Fruit fly (Drosophila melanogaster) whole organism, embryonic: ENCODE data around the gene Polr3I.

Source experiments
- B-H2 ChIP-seq: fragments of 200-800 bp; sonication (Bioruptor generic); optimal IDR thresholded peaks from 2 replicates; lab custom pipeline; 2018; ENCODE audit warnings: missing biosample characterization, mild to moderate bottlenecking, missing genetic modification characterization
- CG1024 ChIP-seq: fragments of 200-800 bp; sonication (Bioruptor generic); IDR thresholded peaks from 2 replicates; pipeline ENCODE4 v1.3.6; 2022; ENCODE audit warnings: missing biosample characterization, missing genetic modification characterization
- CG10654 ChIP-seq: fragments of 200-800 bp; sonication (Bioruptor generic); optimal IDR thresholded peaks from 2 replicates; lab custom pipeline; 2016; ENCODE audit warnings: missing biosample characterization, missing genetic modification characterization
- CG12942 ChIP-seq: fragments of 200-800 bp; sonication (Bioruptor generic); optimal IDR thresholded peaks from 3 replicates; lab custom pipeline; 2016; ENCODE audit warnings: missing biosample characterization, missing genetic modification characterization
- CG13287 ChIP-seq: fragments of 200-800 bp; sonication (Bioruptor generic); IDR thresholded peaks from 2 replicates; pipeline ENCODE4 v1.3.6; 2022; ENCODE audit warnings: missing biosample characterization, missing genetic modification characterization; ENCODE audit not compliant: partially characterized antibody
- CG14441 ChIP-seq: fragments of 200-800 bp; sonication (Bioruptor generic); IDR thresholded peaks from 2 replicates; pipeline ENCODE4 v1.3.6; 2022; ENCODE audit warnings: missing biosample characterization, missing genetic modification characterization
- CG1647 ChIP-seq: fragments of 200-800 bp; sonication (Bioruptor generic); optimal IDR thresholded peaks from 3 replicates; lab custom pipeline; 2016; ENCODE audit warnings: missing biosample characterization, missing genetic modification characterization
- CG17359 ChIP-seq: fragments of 200-800 bp; sonication (Bioruptor generic); optimal IDR thresholded peaks from 3 replicates; lab custom pipeline; 2018; ENCODE audit warnings: missing biosample characterization, mild to moderate bottlenecking, missing genetic modification characterization, moderate library complexity
- CG17612 ChIP-seq: fragments of 200-800 bp; sonication (Bioruptor generic); IDR thresholded peaks from 2 replicates; pipeline ENCODE4 v1.3.6; 2022; ENCODE audit warnings: missing biosample characterization, missing genetic modification characterization
- CG17802 ChIP-seq: fragments of 200-800 bp; sonication (Bioruptor generic); optimal IDR thresholded peaks from 2 replicates; lab custom pipeline; 2018; ENCODE audit warnings: missing biosample characterization, mild to moderate bottlenecking, missing genetic modification characterization, moderate library complexity
- CG30020 ChIP-seq: fragments of 200-800 bp; optimal IDR thresholded peaks from 2 replicates; lab custom pipeline; 2019; ENCODE audit warnings: missing biosample characterization, mild to moderate bottlenecking, missing genetic modification characterization, moderate library complexity
- CG3163 ChIP-seq: fragments of 200-800 bp; sonication (Bioruptor generic); optimal IDR thresholded peaks from 3 replicates; lab custom pipeline; 2016; ENCODE audit warnings: missing biosample characterization, missing genetic modification characterization
- CG3407 ChIP-seq: fragments of 200-800 bp; sonication (Bioruptor generic); optimal IDR thresholded peaks from 2 replicates; lab custom pipeline; 2018; ENCODE audit warnings: missing biosample characterization, mild to moderate bottlenecking, missing genetic modification characterization
- CG4424 ChIP-seq: fragments of 200-800 bp; sonication (Bioruptor generic); optimal IDR thresholded peaks from 3 replicates; lab custom pipeline; 2016; ENCODE audit warnings: missing biosample characterization, missing genetic modification characterization
- CG8089 ChIP-seq: fragments of 200-800 bp; sonication (Bioruptor generic); optimal IDR thresholded peaks from 3 replicates; lab custom pipeline; 2016; ENCODE audit warnings: missing biosample characterization, missing genetic modification characterization
- CG9215 ChIP-seq: fragments of 200-800 bp; sonication (Bioruptor generic); IDR thresholded peaks from 2 replicates; pipeline ENCODE4 v1.3.6; 2022; ENCODE audit warnings: missing biosample characterization, missing genetic modification characterization
- D19A ChIP-seq: fragments of 200-800 bp; optimal IDR thresholded peaks from 3 replicates; lab custom pipeline; 2019; ENCODE audit warnings: missing biosample characterization, mild to moderate bottlenecking, missing genetic modification characterization, moderate library complexity
- Dad ChIP-seq: fragments of 200-800 bp; sonication (Bioruptor generic); optimal IDR thresholded peaks from 3 replicates; lab custom pipeline; 2016; ENCODE audit warnings: missing biosample characterization, missing genetic modification characterization
- Dll ChIP-seq: fragments of 200-800 bp; sonication (Bioruptor generic); IDR thresholded peaks from 4 replicates; pipeline ENCODE4 v1.3.6; 2022; ENCODE audit warnings: missing biosample characterization, missing genetic modification characterization; ENCODE audit not compliant: partially characterized antibody
- Hr39 ChIP-seq: fragments of >200 bp; optimal IDR thresholded peaks from 2 replicates; lab custom pipeline; 2017
- MTF-1 ChIP-seq: fragments of 200-800 bp; sonication (Bioruptor generic); optimal IDR thresholded peaks from 2 replicates; lab custom pipeline; 2018; ENCODE audit warnings: missing biosample characterization, mild to moderate bottlenecking, missing genetic modification characterization, borderline replicate concordance
- Mad ChIP-seq: fragments of 200-800 bp; sonication (Bioruptor generic); optimal IDR thresholded peaks from 2 replicates; lab custom pipeline; 2016; ENCODE audit warnings: missing biosample characterization, missing genetic modification characterization
- Optix ChIP-seq: fragments of 200-800 bp; sonication (Bioruptor generic); IDR thresholded peaks from 3 replicates; pipeline ENCODE4 v1.3.6; 2022; ENCODE audit warnings: missing biosample characterization, missing genetic modification characterization
- Pdp1 ChIP-seq, 2 experiments: fragments of 200-800 bp; sonication (Bioruptor generic); optimal IDR thresholded peaks; 3 replicates each; lab custom pipeline; 2016; ENCODE audit warnings: missing biosample characterization in 2 of 2, missing genetic modification characterization in 2 of 2, mild to moderate bottlenecking in 1 of 2, moderate library complexity in 1 of 2
- ac ChIP-seq: fragments of 200-800 bp; sonication (Bioruptor generic); optimal IDR thresholded peaks from 3 replicates; lab custom pipeline; 2017; ENCODE audit warnings: missing biosample characterization, mild to moderate bottlenecking, missing genetic modification characterization
- cad ChIP-seq: fragments of >200 bp; optimal IDR thresholded peaks from 2 replicates; lab custom pipeline; 2017; ENCODE audit warnings: missing biosample characterization, missing genetic modification characterization
- chinmo ChIP-seq: fragments of 200-800 bp; sonication (Bioruptor generic); IDR thresholded peaks from 4 replicates; pipeline ENCODE4 v1.3.6; 2022; ENCODE audit warnings: missing biosample characterization, missing genetic modification characterization; ENCODE audit not compliant: partially characterized antibody
- chn ChIP-seq: fragments of 200-800 bp; sonication (Bioruptor generic); optimal IDR thresholded peaks from 2 replicates; lab custom pipeline; 2016; ENCODE audit warnings: missing biosample characterization, missing genetic modification characterization
- cwo ChIP-seq: fragments of 200-800 bp; sonication (Bioruptor generic); optimal IDR thresholded peaks from 3 replicates; lab custom pipeline; 2017; ENCODE audit warnings: missing biosample characterization, missing genetic modification characterization, mild to moderate bottlenecking, moderate library complexity, missing genetic modification reagents
- dm ChIP-seq: fragments of 200-800 bp; sonication (Bioruptor generic); optimal IDR thresholded peaks from 3 replicates; lab custom pipeline; 2016; ENCODE audit warnings: missing biosample characterization, missing genetic modification characterization
- esg ChIP-seq: fragments of 200-800 bp; sonication (Bioruptor generic); conservative IDR thresholded peaks from 2 replicates; pipeline ENCODE4 v1.3.6; 2022; ENCODE audit warnings: missing biosample characterization, missing genetic modification characterization
- ewg ChIP-seq: fragments of 200-800 bp; sonication (Bioruptor generic); optimal IDR thresholded peaks from 3 replicates; lab custom pipeline; 2017; ENCODE audit warnings: mild to moderate bottlenecking, missing biosample characterization, missing genetic modification reagents, missing genetic modification characterization
- gcm2 ChIP-seq: fragments of 200-800 bp; sonication (Bioruptor generic); optimal IDR thresholded peaks from 2 replicates; lab custom pipeline; 2016; ENCODE audit warnings: missing biosample characterization, missing genetic modification characterization
- grau ChIP-seq: fragments of 200-800 bp; optimal IDR thresholded peaks from 3 replicates; lab custom pipeline; 2019; ENCODE audit warnings: missing biosample characterization, mild to moderate bottlenecking, missing genetic modification characterization, moderate library complexity
- jumu ChIP-seq: fragments of 200-800 bp; sonication (Bioruptor generic); optimal IDR thresholded peaks from 3 replicates; lab custom pipeline; 2016; ENCODE audit warnings: missing biosample characterization, missing genetic modification characterization
- lab ChIP-seq: fragments of 200-800 bp; sonication (Bioruptor generic); optimal IDR thresholded peaks from 3 replicates; lab custom pipeline; 2017; ENCODE audit warnings: missing biosample characterization, missing genetic modification characterization, mild to moderate bottlenecking, moderate library complexity, missing genetic modification reagents
- lilli ChIP-seq: fragments of 200-800 bp; sonication (Bioruptor generic); optimal IDR thresholded peaks from 3 replicates; lab custom pipeline; 2016; ENCODE audit warnings: missing biosample characterization, missing genetic modification characterization
- nmo ChIP-seq: fragments of 200-800 bp; sonication (Bioruptor generic); optimal IDR thresholded peaks from 2 replicates; lab custom pipeline; 2018; ENCODE audit warnings: missing biosample characterization, mild to moderate bottlenecking, missing genetic modification characterization, moderate library complexity
- pum ChIP-seq: fragments of 200-800 bp; sonication (Bioruptor generic); optimal IDR thresholded peaks from 2 replicates; lab custom pipeline; 2016; ENCODE audit warnings: missing biosample characterization, missing genetic modification characterization
- ranshi ChIP-seq: fragments of 200-800 bp; sonication (Bioruptor generic); IDR thresholded peaks from 2 replicates; pipeline ENCODE4 v1.3.6; 2022; ENCODE audit warnings: missing biosample characterization, missing genetic modification characterization
- ro ChIP-seq: fragments of 200-800 bp; sonication (Bioruptor generic); IDR thresholded peaks from 2 replicates; pipeline ENCODE4 v1.3.6; 2022; ENCODE audit warnings: missing biosample characterization, missing genetic modification characterization
- schlank ChIP-seq: fragments of 200-800 bp; sonication (Bioruptor generic); optimal IDR thresholded peaks from 2 replicates; lab custom pipeline; 2018; ENCODE audit warnings: missing biosample characterization, mild to moderate bottlenecking, missing genetic modification characterization
- sd ChIP-seq: fragments of 200-800 bp; sonication (Bioruptor generic); optimal IDR thresholded peaks from 3 replicates; lab custom pipeline; 2018; ENCODE audit warnings: missing biosample characterization, mild to moderate bottlenecking, missing genetic modification characterization, moderate library complexity
- slp2 ChIP-seq: fragments of 200-800 bp; sonication (Bioruptor generic); optimal IDR thresholded peaks from 2 replicates; lab custom pipeline; 2016; ENCODE audit warnings: missing biosample characterization, missing genetic modification characterization
- ssp ChIP-seq: fragments of 200-800 bp; sonication (Bioruptor generic); IDR thresholded peaks from 2 replicates; pipeline ENCODE4 v1.3.6; 2022; ENCODE audit warnings: missing biosample characterization, missing genetic modification characterization
- stwl ChIP-seq: fragments of 200-800 bp; sonication (Bioruptor generic); optimal IDR thresholded peaks from 3 replicates; lab custom pipeline; 2018; ENCODE audit warnings: missing biosample characterization, mild to moderate bottlenecking, missing genetic modification characterization, moderate library complexity
- ttk ChIP-seq: fragments of 200-800 bp; sonication (Bioruptor generic); IDR thresholded peaks from 2 replicates; pipeline ENCODE4 v2.1.2; 2022; ENCODE audit warnings: missing biosample characterization, missing genetic modification characterization
- tx ChIP-seq: fragments of 200-800 bp; sonication (Bioruptor generic); optimal IDR thresholded peaks from 2 replicates; lab custom pipeline; 2016; ENCODE audit warnings: missing biosample characterization, missing genetic modification characterization
- usp ChIP-seq: fragments of >200 bp; optimal IDR thresholded peaks from 2 replicates; lab custom pipeline; 2017; ENCODE audit warnings: missing biosample characterization, missing genetic modification characterization
- wek ChIP-seq: fragments of 200-800 bp; sonication (Bioruptor generic); optimal IDR thresholded peaks from 3 replicates; lab custom pipeline; 2018; ENCODE audit warnings: missing biosample characterization, mild to moderate bottlenecking, missing genetic modification characterization, moderate library complexity

Polr3I gene

dm6 chrX:16930465-16931286 lies 46.3 kb downstream of the Polr3I start (continued):
- peak; percentile 57 for TF ChIP-seq lilli (GFP tag; lab: Kevin White, UChicago)
- peak; percentile 42; the same call in 1 of the 4 replicates for TF ChIP-seq chinmo
- no peak for TF ChIP-seq CG30020 (tag; lab: Kevin White, UChicago)
- no peak for TF ChIP-seq usp
- peak; percentile 99 for TF ChIP-seq cwo (GFP tag; lab: Kevin White, UChicago)
- peak; percentile 72 for TF ChIP-seq nmo (GFP tag; lab: Kevin White, UChicago)
- TF ChIP-seq CG9215 (GFP tag; lab: Robert Waterston, UW): peak; percentile 44
- TF ChIP-seq B-H2 (GFP tag; lab: Kevin White, UChicago): peak; percentile 4
- peak; percentile 67 for TF ChIP-seq esg (GFP tag; lab: Robert Waterston, UW)
- TF ChIP-seq ranshi: peak; percentile 84
- TF ChIP-seq CG10654: no peak
- peak; percentile 75 for TF ChIP-seq ttk (GFP tag; lab: Robert Waterston, UW)
- TF ChIP-seq schlank: no peak
- TF ChIP-seq CG12942: peak; percentile 3
- TF ChIP-seq grau: peak; percentile 60
- TF ChIP-seq wek (GFP tag; lab: Kevin White, UChicago): no peak
- TF ChIP-seq Dad (GFP tag; lab: Kevin White, UChicago): no peak
- TF ChIP-seq Pdp1 (GFP tag; optimal IDR thresholded peaks at IDR 0.05; lab: Kevin White, UChicago): peak; percentile 25 to 30
- peak; percentile 37 for TF ChIP-seq CG3407 (GFP tag; lab: Kevin White, UChicago)
- TF ChIP-seq CG17612: no peak
- TF ChIP-seq chn (GFP tag; lab: Kevin White, UChicago): no peak
- peak; percentile 51 for TF ChIP-seq ssp (GFP tag; lab: Robert Waterston, UW)
- TF ChIP-seq CG4424 (GFP tag; lab: Kevin White, UChicago): peak; percentile 64
- peak; percentile 53 for TF ChIP-seq ro (GFP tag; lab: Robert Waterston, UW)
- TF ChIP-seq CG8089 (GFP tag; lab: Kevin White, UChicago): no peak
- TF ChIP-seq ewg (GFP tag; lab: Kevin White, UChicago): peak; percentile 34
- TF ChIP-seq Dll (GFP tag; lab: Robert Waterston, UW): no peak
- no peak for TF ChIP-seq stwl (tag; lab: Kevin White, UChicago)
- peak; percentile 29 for TF ChIP-seq MTF-1
- TF ChIP-seq Hr39 (lab: Kevin White, UChicago): no peak
- TF ChIP-seq pum (GFP tag; lab: Kevin White, UChicago): peak; percentile 2
- peak; percentile 72 for TF ChIP-seq CG14441 (GFP tag; lab: Robert Waterston, UW)
- 0 out of 2 replicates have a peak, but pooled peaks have one; percentile 30 for TF ChIP-seq CG1024 (GFP tag; lab: Robert Waterston, UW)
- no peak for TF ChIP-seq gcm2 (GFP tag; lab: Kevin White, UChicago)
- TF ChIP-seq tx (GFP tag; lab: Kevin White, UChicago): no peak
- TF ChIP-seq ac: no peak
- TF ChIP-seq cad (GFP tag; lab: Kevin White, UChicago): no peak
- TF ChIP-seq lab (GFP tag; lab: Kevin White, UChicago): peak; percentile 75
- no peak for TF ChIP-seq CG3163 (GFP tag; lab: Kevin White, UChicago)
- TF ChIP-seq sd (tag; lab: Kevin White, UChicago): peak; percentile 33
- peak; percentile 35 for TF ChIP-seq CG17802 (tag; lab: Kevin White, UChicago)
- no peak for TF ChIP-seq dm (GFP tag; lab: Kevin White, UChicago)
- TF ChIP-seq CG13287 (GFP tag; lab: Robert Waterston, UW): no peak
- no peak for TF ChIP-seq CG1647 (GFP tag; lab: Kevin White, UChicago)
- no peak for TF ChIP-seq Mad (GFP tag; lab: Kevin White, UChicago)
- TF ChIP-seq slp2: no peak
- TF ChIP-seq D19A (tag; lab: Kevin White, UChicago): peak; percentile 48
- TF ChIP-seq CG17359 (tag; lab: Kevin White, UChicago): peak; percentile 78
- no peak for TF ChIP-seq jumu (GFP tag; lab: Kevin White, UChicago)
- no peak for TF ChIP-seq Optix (GFP tag; lab: Robert Waterston, UW)
